Worm (Caenorhabditis elegans) whole organism, L4 larva: Measurements from ENCODE around the gene bus-8A.

Source experiments
- F26F4.8 ChIP-seq: fragments of 200-800 bp; sonication (Bioruptor generic); conservative IDR thresholded peaks from 2 replicates; pipeline ENCODE4 v1.3.6; 2022; ENCODE audit warnings: missing genetic modification characterization, missing compliant biosample characterization
- F44E2.7 ChIP-seq: fragments of 200-800 bp; sonication (Bioruptor generic); IDR thresholded peaks from 2 replicates; pipeline ENCODE4 v2.1.2; 2022; ENCODE audit warnings: missing genetic modification characterization, missing compliant biosample characterization
- R02D3.7 ChIP-seq: fragments of 150-350 bp; sonication (generic microtip); optimal IDR thresholded peaks from 3 replicates; lab custom pipeline; 2014; ENCODE audit warnings: missing biosample characterization, missing genetic modification characterization
- T26A8.4 ChIP-seq: fragments of 200-800 bp; sonication (Bioruptor generic); IDR thresholded peaks from 2 replicates; pipeline ENCODE4 v1.3.6; 2022; ENCODE audit warnings: missing genetic modification characterization, missing compliant biosample characterization
- Y5F2A.4 ChIP-seq: fragments of 200-800 bp; sonication (Bioruptor generic); optimal IDR thresholded peaks from 2 replicates; lab custom pipeline; 2018; ENCODE audit warnings: mild to moderate bottlenecking, missing genetic modification characterization, missing compliant biosample characterization
- aly-2 ChIP-seq: sonication (generic microtip); optimal IDR thresholded peaks from 2 replicates; lab custom pipeline; 2018; ENCODE audit warnings: missing biosample characterization, missing genetic modification characterization
- arid-1 ChIP-seq: fragments of 200-800 bp; sonication (Bioruptor generic); conservative IDR thresholded peaks from 2 replicates; pipeline ENCODE4 v1.3.6; 2022; ENCODE audit warnings: missing genetic modification reagents, missing genetic modification characterization, missing compliant biosample characterization
- ceh-20 ChIP-seq: fragments of 200-800 bp; sonication (Bioruptor generic); IDR thresholded peaks from 2 replicates; pipeline ENCODE4 v1.3.6; 2022; ENCODE audit warnings: missing genetic modification reagents, missing genetic modification characterization, missing compliant biosample characterization
- ces-1 ChIP-seq: fragments of 150-350 bp; sonication (generic microtip); optimal IDR thresholded peaks from 4 replicates; lab custom pipeline; 2014; ENCODE audit warnings: missing biosample characterization, missing genetic modification reagents, missing genetic modification characterization
- daf-12 ChIP-seq: fragments of 150-350 bp; optimal IDR thresholded peaks from 2 replicates; lab custom pipeline; 2014; ENCODE audit warnings: missing biosample characterization, missing genetic modification reagents, missing genetic modification characterization
- daf-16 ChIP-seq, 3 experiments: sonication (generic microtip); optimal IDR thresholded peaks; 2 replicates each; lab custom pipeline; 2016 to 2017; ENCODE audit warnings: missing genetic modification characterization in 3 of 3, missing genetic modification reagents in 3 of 3, mild to moderate bottlenecking in 2 of 3, missing compliant biosample characterization in 2 of 3, missing biosample characterization in 1 of 3, moderate library complexity in 1 of 3
- daf-8 ChIP-seq: fragments of 200-800 bp; sonication (Bioruptor generic); IDR thresholded peaks from 2 replicates; pipeline ENCODE4 v1.3.6; 2022; ENCODE audit warnings: missing genetic modification characterization, missing compliant biosample characterization
- dmd-6 ChIP-seq: fragments of 200-800 bp; sonication (Bioruptor generic); IDR thresholded peaks from 2 replicates; pipeline ENCODE4 v1.3.6; 2022; ENCODE audit warnings: missing genetic modification reagents, missing genetic modification characterization, missing compliant biosample characterization
- dpl-1 ChIP-seq: fragments of 150-350 bp; optimal IDR thresholded peaks from 2 replicates; lab custom pipeline; 2014; ENCODE audit warnings: missing biosample characterization, missing genetic modification reagents, missing genetic modification characterization
- dve-1 ChIP-seq: sonication (generic microtip); optimal IDR thresholded peaks from 2 replicates; lab custom pipeline; 2017; ENCODE audit warnings: antibody characterized with exemption, mild to moderate bottlenecking, missing genetic modification characterization, missing compliant biosample characterization; ENCODE audit not compliant: insufficient read depth
- egl-27 ChIP-seq: sonication (generic microtip); optimal IDR thresholded peaks from 3 replicates; lab custom pipeline; 2017; ENCODE audit warnings: missing biosample characterization, missing genetic modification reagents, missing genetic modification characterization
- fkh-10 ChIP-seq: fragments of 150-350 bp; optimal IDR thresholded peaks from 2 replicates; lab custom pipeline; 2014; ENCODE audit warnings: missing biosample characterization, missing genetic modification reagents, missing genetic modification characterization
- hif-1 ChIP-seq, 2 experiments: sonication (generic microtip); optimal IDR thresholded peaks; 2 replicates each; lab custom pipeline; 2016 to 2017; ENCODE audit warnings: missing compliant biosample characterization in 2 of 2, missing genetic modification characterization in 2 of 2, missing genetic modification reagents in 2 of 2, missing genotype in 2 of 2, mild to moderate bottlenecking in 1 of 2
- hlh-30 ChIP-seq: sonication (generic microtip); optimal IDR thresholded peaks from 2 replicates; lab custom pipeline; 2017; ENCODE audit warnings: antibody characterized with exemption, mild to moderate bottlenecking, missing genetic modification characterization, missing compliant biosample characterization; ENCODE audit not compliant: insufficient read depth
- lin-13 ChIP-seq: fragments of 150-350 bp; optimal IDR thresholded peaks from 2 replicates; lab custom pipeline; 2014; ENCODE audit warnings: missing biosample characterization, missing genetic modification reagents, missing genetic modification characterization
- lin-15B ChIP-seq: fragments of 150-350 bp; sonication (generic microtip); optimal IDR thresholded peaks from 3 replicates; lab custom pipeline; 2014; ENCODE audit warnings: missing biosample characterization, missing genetic modification characterization
- lin-39 ChIP-seq: fragments of 150-350 bp; optimal IDR thresholded peaks from 2 replicates; lab custom pipeline; 2014; ENCODE audit warnings: missing biosample characterization, missing genetic modification reagents, missing genetic modification characterization
- madf-9 ChIP-seq: fragments of 200-800 bp; sonication (Bioruptor generic); conservative IDR thresholded peaks from 2 replicates; pipeline ENCODE4 v1.3.6; 2022; ENCODE audit warnings: missing genetic modification reagents, missing genetic modification characterization, missing compliant biosample characterization
- mes-2 ChIP-seq: sonication (generic microtip); optimal IDR thresholded peaks from 2 replicates; lab custom pipeline; 2016; ENCODE audit warnings: missing genotype, mild to moderate bottlenecking, missing genetic modification characterization, missing compliant biosample characterization; ENCODE audit not compliant: poor library complexity, severe bottlenecking
- nhr-102 ChIP-seq: sonication (generic microtip); optimal IDR thresholded peaks from 2 replicates; lab custom pipeline; 2016; ENCODE audit warnings: mild to moderate bottlenecking, missing genetic modification characterization, moderate library complexity, missing compliant biosample characterization
- nhr-111 ChIP-seq: fragments of 200-800 bp; sonication (Bioruptor generic); optimal IDR thresholded peaks from 2 replicates; lab custom pipeline; 2018; ENCODE audit warnings: mild to moderate bottlenecking, missing genetic modification characterization, missing compliant biosample characterization
- nhr-28 ChIP-seq: fragments of 150-350 bp; optimal IDR thresholded peaks from 2 replicates; lab custom pipeline; 2014; ENCODE audit warnings: missing biosample characterization, missing genetic modification characterization
- nhr-42 ChIP-seq: fragments of 200-800 bp; sonication (Bioruptor generic); IDR thresholded peaks from 2 replicates; pipeline ENCODE4 v1.3.6; 2022; ENCODE audit warnings: missing genetic modification characterization, missing compliant biosample characterization
- nhr-6 ChIP-seq: fragments of 150-350 bp; optimal IDR thresholded peaks from 2 replicates; lab custom pipeline; 2014; ENCODE audit warnings: missing biosample characterization, missing genetic modification characterization
- nhr-77 ChIP-seq: fragments of 150-350 bp; optimal IDR thresholded peaks from 2 replicates; lab custom pipeline; 2014; ENCODE audit warnings: missing biosample characterization, missing genetic modification characterization
- pqm-1 ChIP-seq: sonication (generic microtip); optimal IDR thresholded peaks from 2 replicates; lab custom pipeline; 2017; ENCODE audit warnings: missing biosample characterization, missing genetic modification characterization
- rbr-2 ChIP-seq: sonication (generic microtip); optimal IDR thresholded peaks from 2 replicates; lab custom pipeline; 2016; ENCODE audit warnings: missing genotype, missing genetic modification characterization, missing compliant biosample characterization
- saeg-2 ChIP-seq: fragments of 200-800 bp; sonication (Bioruptor generic); IDR thresholded peaks from 2 replicates; pipeline ENCODE4 v1.3.6; 2022; ENCODE audit warnings: missing genetic modification reagents, missing genetic modification characterization, missing compliant biosample characterization
- skn-1 ChIP-seq: fragments of 150-350 bp; optimal IDR thresholded peaks from 2 replicates; lab custom pipeline; 2014; ENCODE audit warnings: missing biosample characterization, missing genetic modification characterization
- spr-1 ChIP-seq: sonication (generic microtip); optimal IDR thresholded peaks from 2 replicates; lab custom pipeline; 2016; ENCODE audit warnings: mild to moderate bottlenecking, missing genetic modification characterization, missing compliant biosample characterization
- unc-130 ChIP-seq: sonication (generic microtip); optimal IDR thresholded peaks from 2 replicates; lab custom pipeline; 2016; ENCODE audit warnings: missing genetic modification reagents, missing genetic modification characterization, missing compliant biosample characterization
- unc-39 ChIP-seq: sonication (generic microtip); optimal IDR thresholded peaks from 2 replicates; lab custom pipeline; 2017; ENCODE audit warnings: missing biosample characterization, missing genetic modification characterization
- unc-62 ChIP-seq, 3 experiments: fragments of 150-350 bp in 1 of 3; sonication (generic microtip); optimal IDR thresholded peaks in 2 of 3; peaks in 1 of 3; 1 replicate in 1 of 3; 2 replicates in 2 of 3; lab custom pipeline; 2014 to 2017; ENCODE audit warnings: missing biosample characterization in 3 of 3, missing genetic modification characterization in 3 of 3, missing genetic modification reagents in 3 of 3, missing genotype in 1 of 3
- vab-7 ChIP-seq: fragments of 200-800 bp; sonication (Bioruptor generic); IDR thresholded peaks from 2 replicates; pipeline ENCODE4 v1.3.6; 2022; ENCODE audit warnings: missing genetic modification reagents, missing genetic modification characterization, missing compliant biosample characterization
- ztf-11 ChIP-seq: fragments of 150-350 bp; optimal IDR thresholded peaks from 2 replicates; lab custom pipeline; 2014; ENCODE audit warnings: missing biosample characterization, missing genetic modification characterization
- ztf-7 ChIP-seq: fragments of 150-350 bp; optimal IDR thresholded peaks from 2 replicates; lab custom pipeline; 2014; ENCODE audit warnings: missing biosample characterization, missing genetic modification characterization

The bus-8A gene

ce11 chrX:5512707-5513106 is 20.0 kb downstream of the bus-8A start:
- TF ChIP-seq daf-8 (GFP tag; lab: Robert Waterston, UW) (no peak), T26A8.4 (GFP tag; lab: Robert Waterston, UW) (no peak)

DNA sequence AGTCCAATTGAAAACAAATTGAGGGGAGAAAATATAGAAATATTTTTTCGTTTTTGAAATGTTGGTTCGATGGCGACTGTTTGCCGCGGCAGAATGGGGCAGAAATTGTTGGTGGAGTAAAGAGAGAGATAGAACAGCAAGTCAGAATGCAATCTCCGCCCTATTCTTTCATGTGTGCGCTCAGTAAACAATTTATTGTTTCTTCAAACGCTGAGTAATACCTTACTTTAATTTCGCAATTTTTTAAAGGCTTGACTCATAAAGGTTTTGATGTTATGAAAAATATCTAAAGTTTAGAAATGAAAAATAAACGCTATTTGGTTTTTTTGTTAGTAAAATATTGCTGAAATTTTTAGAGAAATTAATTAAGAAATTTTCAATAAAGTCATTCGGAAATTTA is 21.6 kb downstream of the bus-8A start:
- TF ChIP-seq nhr-77 (tag; lab: Kevin White, UChicago), result no peak
- no peak for TF ChIP-seq ztf-7 (tag; lab: Kevin White, UChicago)
- no peak for TF ChIP-seq unc-62 (GFP tag; optimal IDR thresholded peaks at IDR 0.05 in 1 of 2; lab: Kevin White, UChicago)
- TF ChIP-seq unc-62 (tag; optimal IDR thresholded peaks at IDR 0.05; lab: Kevin White, UChicago), result no peak
- TF ChIP-seq dmd-6 (GFP tag; lab: Robert Waterston, UW), result no peak
- peak; percentile 14 for TF ChIP-seq nhr-6 (tag; lab: Kevin White, UChicago)
- no peak for TF ChIP-seq skn-1
- no peak for TF ChIP-seq lin-13 (GFP tag; lab: Kevin White, UChicago)
- no peak for TF ChIP-seq mes-2 (tag; lab: Kevin White, UChicago)
- TF ChIP-seq ceh-20 (GFP tag; lab: Robert Waterston, UW), result no peak
- no peak for TF ChIP-seq spr-1 (tag; lab: Kevin White, UChicago)
- TF ChIP-seq dve-1 (tag; lab: Kevin White, UChicago), result peak; percentile 16

ce11 chrX:5514984-5515383 is 22.3 kb downstream of the bus-8A start, which contains the start of gene T23F2.4:
TSS of gene T23F2.4 (minus strand) at chrX:5515084.
- no peak for TF ChIP-seq rbr-2 (tag; lab: Kevin White, UChicago)
- TF ChIP-seq pqm-1 (tag; lab: Kevin White, UChicago), result no peak
- no peak for TF ChIP-seq fkh-10 (GFP tag; lab: Kevin White, UChicago)
- no peak for TF ChIP-seq ceh-20 (GFP tag; lab: Robert Waterston, UW)
- TF ChIP-seq mes-2 (tag; lab: Kevin White, UChicago), result no peak
- TF ChIP-seq ztf-11, result no peak
- no peak for TF ChIP-seq F26F4.8
- no peak for TF ChIP-seq skn-1
- no peak for TF ChIP-seq lin-15B (tag; lab: Kevin White, UChicago)

DNA sequence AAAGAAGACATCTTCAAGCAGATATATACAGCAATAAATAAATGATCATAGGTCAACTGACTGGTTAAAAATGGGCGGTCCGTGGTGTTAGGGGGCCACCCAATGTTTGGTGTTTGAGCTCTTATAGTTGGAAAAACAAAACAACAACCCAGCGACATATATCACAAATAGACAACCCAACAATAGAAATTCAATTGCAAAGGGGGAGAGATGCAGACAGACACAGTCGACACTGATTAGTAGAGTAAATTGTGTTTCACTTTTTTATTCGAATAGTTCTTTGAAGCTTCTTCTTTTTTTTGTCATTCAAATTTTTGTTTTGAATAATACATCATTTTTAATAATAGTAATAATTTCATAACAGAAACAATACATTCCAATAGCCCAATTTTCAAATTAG is 22.7 kb downstream of the bus-8A start:
- TF ChIP-seq daf-16 (GFP tag; optimal IDR thresholded peaks at IDR 0.05; lab: Kevin White, UChicago), result no peak
- peak; percentile 28 for TF ChIP-seq daf-16 (tag; optimal IDR thresholded peaks at IDR 0.05; lab: Kevin White, UChicago)
- peak; percentile 76 for TF ChIP-seq ces-1 (GFP tag; lab: Kevin White, UChicago)
- no peak for TF ChIP-seq saeg-2 (GFP tag; lab: Robert Waterston, UW)

DNA sequence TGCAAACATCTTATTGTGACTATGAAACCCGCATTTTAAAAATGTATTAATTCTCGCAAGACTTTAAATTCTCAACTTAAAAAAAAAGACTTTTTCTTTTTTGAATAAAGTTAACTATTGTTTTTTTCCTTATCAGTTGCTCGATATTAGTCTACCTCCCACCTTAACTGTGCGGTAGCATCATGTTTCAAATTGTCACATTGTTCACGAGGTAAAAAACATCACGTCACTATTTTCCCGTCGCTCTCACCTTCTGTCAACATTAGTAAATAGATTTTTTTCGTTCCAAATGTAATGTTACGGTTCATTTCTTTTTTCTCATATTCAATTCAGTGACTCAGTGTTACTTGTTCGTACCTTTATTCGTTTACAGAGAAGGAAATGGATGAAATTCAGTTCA is 23.6 kb downstream of the bus-8A start:
- TF ChIP-seq F44E2.7 (GFP tag; lab: Robert Waterston, UW) (no peak), unc-130 (no peak), daf-8 (GFP tag; lab: Robert Waterston, UW) (no peak), madf-9 (no peak), dpl-1 (GFP tag; lab: Kevin White, UChicago) (no peak), nhr-42 (no peak), unc-39 (tag; lab: Kevin White, UChicago) (no peak), nhr-77 (tag; lab: Kevin White, UChicago) (no peak), aly-2 (tag; lab: Kevin White, UChicago) (no peak), vab-7 (GFP tag; lab: Robert Waterston, UW) (no peak), nhr-102 (no peak), dve-1 (tag; lab: Kevin White, UChicago) (peak; percentile 48), pqm-1 (tag; lab: Kevin White, UChicago) (peak; percentile 16), nhr-111 (no peak), dmd-6 (GFP tag; lab: Robert Waterston, UW) (no peak), fkh-10 (GFP tag; lab: Kevin White, UChicago) (no peak), R02D3.7 (tag; lab: Kevin White, UChicago) (no peak), nhr-6 (tag; lab: Kevin White, UChicago) (no peak), nhr-28 (tag; lab: Kevin White, UChicago) (peak; percentile 12), Y5F2A.4 (GFP tag; lab: Kevin White, UChicago) (no peak), arid-1 (GFP tag; lab: Robert Waterston, UW) (no peak), lin-39 (tag; lab: Kevin White, UChicago) (no peak), hlh-30 (tag; lab: Kevin White, UChicago) (peak; percentile 65), egl-27 (no peak), hif-1 (tag; optimal IDR thresholded peaks at IDR 0.05; lab: Kevin White, UChicago) (peak in 1 of 2 experiments; percentile 11), unc-62 (GFP tag; optimal IDR thresholded peaks at IDR 0.05 in 1 of 2; lab: Kevin White, UChicago) (peak in 1 of 2 experiments; percentile 39), unc-62 (tag; optimal IDR thresholded peaks at IDR 0.05; lab: Kevin White, UChicago) (no peak), daf-12 (tag; lab: Kevin White, UChicago) (no peak)
